Fruit fly (Drosophila melanogaster): Measurements from ENCODE around the gene Qsox4.
A peak's percentile ranks its signal among the peaks of the same experiment; 100 is the strongest.

Qsox4 gene

DNA sequence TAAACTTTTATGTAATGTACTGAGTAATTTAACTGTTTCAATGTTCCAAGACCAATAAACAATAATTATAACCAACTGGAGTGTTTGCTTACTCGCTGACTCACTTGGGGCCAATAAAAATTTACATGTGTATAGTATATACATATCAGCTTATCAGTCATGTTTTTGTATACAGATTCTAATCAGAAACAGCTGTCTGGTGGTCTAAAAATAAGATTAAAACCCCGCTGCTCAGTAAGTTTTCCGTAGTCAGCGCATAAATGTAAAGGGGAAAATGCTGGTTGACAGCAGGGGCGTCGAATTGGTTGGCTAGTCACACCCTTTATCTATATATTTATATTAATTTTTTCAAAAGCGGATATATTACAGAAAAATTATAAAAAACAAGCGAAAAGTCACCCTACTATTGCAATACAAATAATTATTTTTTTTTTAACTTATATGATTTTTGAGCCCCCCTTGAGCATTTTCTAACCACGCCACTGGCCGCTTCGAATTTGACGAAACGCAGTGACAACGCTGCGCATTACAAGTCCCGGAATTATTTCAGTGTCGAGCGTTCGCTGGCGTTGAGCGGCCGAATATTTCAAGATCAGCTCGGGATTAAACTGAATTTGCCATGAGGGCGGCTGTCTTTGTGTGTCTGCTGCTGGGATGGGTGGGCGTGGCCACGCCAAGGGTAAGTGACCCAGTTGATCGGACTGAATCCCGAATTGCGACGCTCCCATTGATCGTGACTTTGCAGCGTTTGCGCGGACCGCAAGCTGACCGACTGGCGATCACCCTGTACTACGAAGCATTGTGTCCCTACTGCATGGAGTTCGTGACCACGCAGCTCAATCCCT is 24.0 kb upstream of the Qsox4 start, which contains the start of gene GILT2:
Gene GILT2, plus strand, starts transcription at position 547 of the 845 bp plus-strand sequence.
- peak; percentile 83 for TF ChIP-seq dmrt93B (GFP tag; optimal IDR thresholded peaks at IDR 0.05)
- TF ChIP-seq h (GFP tag; optimal IDR thresholded peaks at IDR 0.05) = peak; percentile 90
- no peak for TF ChIP-seq Myc (optimal IDR thresholded peaks at IDR 0.05)
- TF ChIP-seq CrebA (GFP tag; optimal IDR thresholded peaks at IDR 0.05; ENCODE audit: borderline replicate concordance) = peak; percentile 28
- no peak for TF ChIP-seq lola (GFP tag; optimal IDR thresholded peaks at IDR 0.05)
- TF ChIP-seq Rel (GFP tag; optimal IDR thresholded peaks at IDR 0.05) = peak; percentile 3
- peak; percentile 65 for TF ChIP-seq Rel (tag; optimal IDR thresholded peaks at IDR 0.05)
- peak; percentile 88 for TF ChIP-seq fru (GFP tag; optimal IDR thresholded peaks at IDR 0.05)
- no peak for TF ChIP-seq pan (optimal IDR thresholded peaks at IDR 0.05)
- TF ChIP-seq HLH106 (tag; optimal IDR thresholded peaks at IDR 0.05) = peak; percentile 87
- no peak for TF ChIP-seq jim (GFP tag; optimal IDR thresholded peaks at IDR 0.05)
- no peak for TF ChIP-seq tai (GFP tag; optimal IDR thresholded peaks at IDR 0.05)
- TF ChIP-seq psq (GFP tag; optimal IDR thresholded peaks at IDR 0.05) = peak; percentile 86
- no peak for TF ChIP-seq N (GFP tag; optimal IDR thresholded peaks at IDR 0.05)
- no peak for TF ChIP-seq Hr83 (GFP tag; optimal IDR thresholded peaks at IDR 0.05; ENCODE audit: poor library complexity, severe bottlenecking)
- no peak for TF ChIP-seq dsf (GFP tag; optimal IDR thresholded peaks at IDR 0.05; ENCODE audit: borderline replicate concordance)
- peak; percentile 89 for TF ChIP-seq OdsH (GFP tag; optimal IDR thresholded peaks at IDR 0.05)
- no peak for TF ChIP-seq Hnf4 (GFP tag; optimal IDR thresholded peaks at IDR 0.05)
- no peak for TF ChIP-seq usp (GFP tag; optimal IDR thresholded peaks at IDR 0.05)
- TF ChIP-seq dl (GFP tag; optimal IDR thresholded peaks at IDR 0.05; ENCODE audit: insufficient read depth in 1 of 2, partially characterized antibody in 2 of 2) = no peak
- no peak for TF ChIP-seq Abd-B (GFP tag; optimal IDR thresholded peaks at IDR 0.05)
- TF ChIP-seq sage (GFP tag; optimal IDR thresholded peaks at IDR 0.05) = peak; percentile 87
- peak; percentile 91 for TF ChIP-seq rgr (GFP tag; optimal IDR thresholded peaks at IDR 0.05)
- no peak for TF ChIP-seq Mio (GFP tag; optimal IDR thresholded peaks at IDR 0.05)
- TF ChIP-seq woc (GFP tag; optimal IDR thresholded peaks at IDR 0.05) = no peak
- TF ChIP-seq CG32264 (GFP tag; optimal IDR thresholded peaks at IDR 0.05) = peak; percentile 45
- TF ChIP-seq brk (GFP tag; optimal IDR thresholded peaks at IDR 0.05) = no peak
- peak; percentile 81 for TF ChIP-seq br (GFP tag; optimal IDR thresholded peaks at IDR 0.05)
- TF ChIP-seq foxo (GFP tag; optimal IDR thresholded peaks at IDR 0.05) = peak in 1 of 2 experiments; percentile 91
- TF ChIP-seq ey (GFP tag; optimal IDR thresholded peaks at IDR 0.05) = peak; percentile 79
- TF ChIP-seq Dfd (GFP tag; optimal IDR thresholded peaks at IDR 0.05) = no peak
- peak; percentile 53 for TF ChIP-seq Dif (GFP tag; optimal IDR thresholded peaks at IDR 0.05; ENCODE audit: partially characterized antibody)
- peak; percentile 91 for TF ChIP-seq Sp1 (GFP tag; optimal IDR thresholded peaks at IDR 0.05)
- peak; percentile 57 for TF ChIP-seq Vsx2 (GFP tag; optimal IDR thresholded peaks at IDR 0.05; ENCODE audit: partially characterized antibody)
- TF ChIP-seq Jra (GFP tag; optimal IDR thresholded peaks at IDR 0.05) = peak; percentile 39
- no peak for TF ChIP-seq Hr78 (GFP tag; optimal IDR thresholded peaks at IDR 0.05)
- TF ChIP-seq CG9705 (GFP tag; optimal IDR thresholded peaks at IDR 0.05) = peak; percentile 66
- TF ChIP-seq sv (GFP tag; optimal IDR thresholded peaks at IDR 0.05) = peak; percentile 85
- peak; percentile 8 for TF ChIP-seq GATAd (GFP tag; optimal IDR thresholded peaks at IDR 0.05)

DNA sequence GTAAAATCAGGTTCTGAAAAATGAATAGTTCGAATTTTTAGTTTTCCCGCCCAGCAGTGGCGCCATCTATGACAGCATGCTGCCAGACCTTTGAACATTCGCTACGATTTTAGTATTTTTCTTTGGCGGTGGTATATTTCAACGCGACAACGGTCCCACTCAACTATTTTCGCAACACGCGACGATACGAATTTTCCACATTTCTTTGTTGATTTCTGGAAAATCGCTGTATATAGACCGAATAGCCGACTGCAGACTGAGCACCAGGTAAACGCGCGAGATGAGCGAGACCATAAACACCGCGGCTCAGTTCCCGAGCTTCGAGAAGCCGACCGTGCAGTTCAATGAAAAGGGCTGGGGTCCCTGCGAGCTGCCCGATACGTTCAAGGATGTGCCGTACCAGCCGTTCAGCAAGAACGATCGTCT is 22.6 kb upstream of the Qsox4 start, which contains the start of gene eIF3d1:
Gene eIF3d1, plus strand, starts transcription at position 129 of the 426 bp plus-strand sequence.
- TF ChIP-seq Dif (GFP tag; optimal IDR thresholded peaks at IDR 0.05; ENCODE audit: partially characterized antibody) (peak; percentile 32), dl (GFP tag; optimal IDR thresholded peaks at IDR 0.05; ENCODE audit: insufficient read depth in 1 of 2, partially characterized antibody in 2 of 2) (peak in 1 of 2 experiments; percentile 1), rgr (GFP tag; optimal IDR thresholded peaks at IDR 0.05) (peak; percentile 21), Myc (optimal IDR thresholded peaks at IDR 0.05) (peak; percentile 11), fru (GFP tag; optimal IDR thresholded peaks at IDR 0.05) (no peak), HLH106 (tag; optimal IDR thresholded peaks at IDR 0.05) (peak; percentile 17), br (GFP tag; optimal IDR thresholded peaks at IDR 0.05) (peak; percentile 1), Hr83 (GFP tag; optimal IDR thresholded peaks at IDR 0.05; ENCODE audit: poor library complexity, severe bottlenecking) (no peak)
